Worm (Caenorhabditis elegans) whole organism, L1 larva: ENCODE results near the gene F53E4.2.

ENCODE experiments used
- C04F5.9 ChIP-seq: sonication (generic microtip); optimal IDR thresholded peaks from 2 replicates; lab custom pipeline; 2016; ENCODE audit warnings: missing genetic modification characterization, missing compliant biosample characterization
- C16A3.4 ChIP-seq: fragments of 150-350 bp; optimal IDR thresholded peaks from 2 replicates; lab custom pipeline; 2014; ENCODE audit warnings: missing biosample characterization, missing genetic modification characterization
- F16B12.6 ChIP-seq: fragments of 150-350 bp; optimal IDR thresholded peaks from 2 replicates; lab custom pipeline; 2014; ENCODE audit warnings: missing biosample characterization, missing genetic modification characterization
- aha-1 ChIP-seq: fragments of 150-350 bp; optimal IDR thresholded peaks from 2 replicates; lab custom pipeline; 2014; ENCODE audit warnings: missing biosample characterization, missing genetic modification characterization
- alr-1 ChIP-seq: fragments of 200-800 bp; sonication (Bioruptor generic); optimal IDR thresholded peaks from 2 replicates; lab custom pipeline; 2018; ENCODE audit warnings: borderline replicate concordance, mild to moderate bottlenecking, missing genetic modification characterization, missing compliant biosample characterization
- aly-2 ChIP-seq: fragments of 150-350 bp; optimal IDR thresholded peaks from 2 replicates; lab custom pipeline; 2014; ENCODE audit warnings: missing biosample characterization, missing genetic modification characterization
- blmp-1 ChIP-seq: fragments of 150-350 bp; optimal IDR thresholded peaks from 2 replicates; lab custom pipeline; 2014; ENCODE audit warnings: missing biosample characterization, missing genetic modification characterization
- ceh-8 ChIP-seq: fragments of 200-800 bp; sonication (Bioruptor generic); optimal IDR thresholded peaks from 2 replicates; lab custom pipeline; 2018; ENCODE audit warnings: mild to moderate bottlenecking, missing genetic modification characterization, moderate library complexity, missing compliant biosample characterization
- ceh-82 ChIP-seq, 3 experiments: fragments of 150-350 bp in 1 of 3; sonication (generic microtip) in 2 of 3; optimal IDR thresholded peaks; 2 replicates each; lab custom pipeline; 2014 to 2017; ENCODE audit warnings: missing biosample characterization in 3 of 3, missing genetic modification characterization in 3 of 3
- ceh-88 ChIP-seq: fragments of 200-800 bp; sonication (Bioruptor generic); IDR thresholded peaks from 2 replicates; pipeline ENCODE4 v1.3.6; 2022; ENCODE audit warnings: missing genetic modification characterization, missing compliant biosample characterization
- ceh-90 ChIP-seq: sonication (generic microtip); optimal IDR thresholded peaks from 2 replicates; lab custom pipeline; 2016; ENCODE audit warnings: missing genetic modification characterization, missing compliant biosample characterization
- dpl-1 ChIP-seq, 3 experiments: fragments of 150-350 bp in 2 of 3; sonication (generic microtip) in 1 of 3; optimal IDR thresholded peaks; 2 replicates each; lab custom pipeline; 2014 to 2017; ENCODE audit warnings: missing biosample characterization in 3 of 3, missing genetic modification characterization in 3 of 3, missing genetic modification reagents in 3 of 3
- efl-1 ChIP-seq, 4 experiments: fragments of 150-350 bp; optimal IDR thresholded peaks in 3 of 4; peaks in 1 of 4; 1 replicate in 1 of 4; 2 replicates in 3 of 4; lab custom pipeline; 2014; ENCODE audit warnings: missing biosample characterization in 2 of 4, missing genetic modification characterization in 2 of 4, missing genetic modification reagents in 2 of 4
- egl-13 ChIP-seq: sonication (generic microtip); optimal IDR thresholded peaks from 2 replicates; lab custom pipeline; 2016; ENCODE audit warnings: missing genotype, missing genetic modification reagents, missing genetic modification characterization, missing compliant biosample characterization
- egl-27 ChIP-seq, 2 experiments: fragments of 150-350 bp in 1 of 2; sonication (generic microtip); optimal IDR thresholded peaks; 3 replicates each; lab custom pipeline; 2017 to 2018; ENCODE audit warnings: missing biosample characterization in 2 of 2, missing genetic modification characterization in 2 of 2, missing genetic modification reagents in 2 of 2
- elt-2 ChIP-seq: sonication (generic microtip); optimal IDR thresholded peaks from 2 replicates; lab custom pipeline; 2016; ENCODE audit warnings: missing genetic modification characterization, mild to moderate bottlenecking, inconsistent platforms, missing compliant biosample characterization, missing genetic modification reagents
- ets-5 ChIP-seq: fragments of 200-800 bp; sonication (Bioruptor generic); IDR thresholded peaks from 2 replicates; pipeline ENCODE4 v1.3.6; 2022; ENCODE audit warnings: missing genetic modification characterization, missing compliant biosample characterization
- fkh-8 ChIP-seq: sonication (generic microtip); optimal IDR thresholded peaks from 2 replicates; lab custom pipeline; 2016; ENCODE audit warnings: mild to moderate bottlenecking, missing genetic modification characterization, missing compliant biosample characterization
- fos-1 ChIP-seq: fragments of 150-350 bp; optimal IDR thresholded peaks from 2 replicates; lab custom pipeline; 2014; ENCODE audit warnings: missing biosample characterization, missing genetic modification characterization
- hlh-17 ChIP-seq: fragments of 200-800 bp; sonication (Bioruptor generic); optimal IDR thresholded peaks from 2 replicates; lab custom pipeline; 2018; ENCODE audit warnings: missing genetic modification characterization, mild to moderate bottlenecking, missing compliant biosample characterization, moderate library complexity, borderline replicate concordance
- lin-14 ChIP-seq: fragments of 200-800 bp; sonication (Bioruptor generic); optimal IDR thresholded peaks from 2 replicates; lab custom pipeline; 2018; ENCODE audit warnings: mild to moderate bottlenecking, missing genetic modification characterization, moderate library complexity, missing compliant biosample characterization
- lin-15B ChIP-seq: fragments of 150-350 bp; sonication (generic microtip); optimal IDR thresholded peaks from 3 replicates; lab custom pipeline; 2014; ENCODE audit warnings: missing biosample characterization, missing genetic modification characterization
- lin-35 ChIP-seq, 2 experiments: fragments of 150-350 bp; optimal IDR thresholded peaks; 2 replicates each; lab custom pipeline; 2014; ENCODE audit warnings: missing biosample characterization in 2 of 2, missing genetic modification characterization in 2 of 2, missing genetic modification reagents in 2 of 2
- mab-9 ChIP-seq: fragments of 200-800 bp; sonication (Bioruptor generic); IDR thresholded peaks from 2 replicates; pipeline ENCODE4 v1.3.6; 2022; ENCODE audit warnings: missing genetic modification reagents, missing genetic modification characterization, missing compliant biosample characterization
- mdl-1 ChIP-seq, 2 experiments: fragments of 150-350 bp; optimal IDR thresholded peaks; 2 replicates each; lab custom pipeline; 2014 to 2017; ENCODE audit warnings: missing biosample characterization in 2 of 2, missing genetic modification characterization in 2 of 2, inconsistent platforms in 1 of 2
- nhr-12 ChIP-seq: sonication (generic microtip); optimal IDR thresholded peaks from 2 replicates; lab custom pipeline; 2017; ENCODE audit warnings: missing biosample characterization, missing genetic modification characterization
- nhr-20 ChIP-seq: sonication (generic microtip); optimal IDR thresholded peaks from 2 replicates; lab custom pipeline; 2016; ENCODE audit warnings: mild to moderate bottlenecking, missing genetic modification characterization, missing compliant biosample characterization
- nhr-237 ChIP-seq: fragments of 150-350 bp; optimal IDR thresholded peaks from 2 replicates; lab custom pipeline; 2014; ENCODE audit warnings: missing biosample characterization, missing genetic modification characterization
- nhr-90 ChIP-seq: sonication (generic microtip); optimal IDR thresholded peaks from 2 replicates; lab custom pipeline; 2016; ENCODE audit warnings: mild to moderate bottlenecking, missing genetic modification characterization, missing compliant biosample characterization; ENCODE audit not compliant: poor library complexity
- pag-3 ChIP-seq: sonication (generic microtip); optimal IDR thresholded peaks from 2 replicates; lab custom pipeline; 2017; ENCODE audit warnings: missing genetic modification characterization, mild to moderate bottlenecking, missing compliant biosample characterization, antibody characterized with exemption, borderline replicate concordance; ENCODE audit not compliant: insufficient read depth
- pax-3 ChIP-seq: fragments of 200-800 bp; sonication (Bioruptor generic); optimal IDR thresholded peaks from 2 replicates; lab custom pipeline; 2018; ENCODE audit warnings: mild to moderate bottlenecking, missing genetic modification characterization, moderate library complexity, missing compliant biosample characterization
- pqm-1 ChIP-seq: sonication (generic microtip); optimal IDR thresholded peaks from 3 replicates; lab custom pipeline; 2017; ENCODE audit warnings: missing biosample characterization, missing genetic modification characterization
- snpc-4 ChIP-seq: fragments of 150-350 bp; optimal IDR thresholded peaks from 2 replicates; lab custom pipeline; 2014; ENCODE audit warnings: missing biosample characterization, missing genetic modification characterization
- snu-23 ChIP-seq: sonication (generic microtip); optimal IDR thresholded peaks from 2 replicates; lab custom pipeline; 2016; ENCODE audit warnings: missing genetic modification characterization, missing compliant biosample characterization
- sox-4 ChIP-seq: sonication (generic microtip); optimal IDR thresholded peaks from 2 replicates; lab custom pipeline; 2016; ENCODE audit warnings: missing genetic modification characterization, missing compliant biosample characterization
- sptf-1 ChIP-seq: fragments of 150-350 bp; optimal IDR thresholded peaks from 2 replicates; lab custom pipeline; 2014; ENCODE audit warnings: missing biosample characterization, missing genetic modification characterization
- sup-37 ChIP-seq: fragments of 200-800 bp; sonication (Bioruptor generic); optimal IDR thresholded peaks from 2 replicates; lab custom pipeline; 2018; ENCODE audit warnings: mild to moderate bottlenecking, missing genetic modification characterization, missing compliant biosample characterization
- swsn-7 ChIP-seq: sonication (generic microtip); optimal IDR thresholded peaks from 2 replicates; lab custom pipeline; 2016; ENCODE audit warnings: missing genetic modification characterization, missing compliant biosample characterization
- tbx-2 ChIP-seq: sonication (generic microtip); optimal IDR thresholded peaks from 2 replicates; lab custom pipeline; 2016; ENCODE audit warnings: missing genetic modification characterization, missing compliant biosample characterization
- unc-62 ChIP-seq: fragments of 150-350 bp; optimal IDR thresholded peaks from 2 replicates; lab custom pipeline; 2014; ENCODE audit warnings: missing biosample characterization, missing genetic modification reagents, missing genetic modification characterization
- unc-86 ChIP-seq: sonication (generic microtip); optimal IDR thresholded peaks from 2 replicates; lab custom pipeline; 2016; ENCODE audit warnings: missing genetic modification characterization, missing compliant biosample characterization
- unc-98 ChIP-seq: fragments of 200-800 bp; sonication (Bioruptor generic); IDR thresholded peaks from 2 replicates; pipeline ENCODE4 v1.3.6; 2022; ENCODE audit warnings: missing genetic modification characterization, missing compliant biosample characterization
- xbp-1 ChIP-seq: sonication (generic microtip); optimal IDR thresholded peaks from 2 replicates; lab custom pipeline; 2016; ENCODE audit warnings: missing genetic modification characterization, missing compliant biosample characterization
- zip-4 ChIP-seq: fragments of 200-800 bp; sonication (Bioruptor generic); optimal IDR thresholded peaks from 2 replicates; lab custom pipeline; 2018; ENCODE audit warnings: mild to moderate bottlenecking, missing genetic modification characterization, moderate library complexity, missing compliant biosample characterization
- ztf-11 ChIP-seq, 2 experiments: sonication (generic microtip); optimal IDR thresholded peaks; 2 replicates each; lab custom pipeline; 2016 to 2017; ENCODE audit warnings: missing genetic modification characterization in 2 of 2, missing biosample characterization in 1 of 2, missing compliant biosample characterization in 1 of 2
- ztf-4 ChIP-seq: fragments of 150-350 bp; optimal IDR thresholded peaks from 2 replicates; lab custom pipeline; 2014; ENCODE audit warnings: missing biosample characterization, missing genetic modification characterization

F53E4.2 gene

DNA sequence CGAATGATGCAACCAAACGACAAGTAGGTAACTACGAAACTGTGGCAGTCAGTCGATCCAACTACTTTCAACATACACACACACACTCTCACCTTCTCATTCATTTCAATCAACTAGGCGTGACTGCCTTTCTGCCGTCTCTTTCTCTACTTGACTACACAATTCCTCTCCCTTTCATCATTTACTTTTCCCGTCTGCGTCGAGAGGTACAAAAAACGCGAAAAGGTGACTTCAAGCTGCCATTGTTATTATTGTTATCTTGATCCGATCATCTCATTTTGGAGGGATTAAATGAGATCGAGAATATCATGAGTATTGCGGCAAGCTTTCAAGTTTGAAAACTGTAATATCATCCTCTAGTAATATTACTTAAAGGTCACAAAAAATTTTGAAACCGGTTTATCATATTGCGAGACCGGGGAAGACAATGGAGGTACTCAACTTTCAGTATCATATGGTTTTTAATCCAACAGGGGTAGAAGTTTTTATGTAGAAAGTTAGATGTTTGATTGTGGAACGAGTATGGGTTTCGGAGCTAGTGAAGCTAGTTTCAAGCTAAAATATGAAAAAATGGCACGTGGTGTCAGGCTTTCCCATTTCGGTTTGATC lies 9.9 kb downstream of the F53E4.2 start (continued):
- peak; percentile 7 to 58 for TF ChIP-seq lin-35 (GFP tag; optimal IDR thresholded peaks at IDR 0.05; lab: Kevin White, UChicago)
- peak; percentile 81 for TF ChIP-seq nhr-20 (tag; lab: Kevin White, UChicago)
- TF ChIP-seq lin-14 (GFP tag; lab: Kevin White, UChicago) = peak; percentile 83
- no peak for TF ChIP-seq sup-37 (GFP tag; lab: Kevin White, UChicago)
- no peak for TF ChIP-seq lin-15B (tag; lab: Kevin White, UChicago)
- no peak for TF ChIP-seq fkh-8 (tag; lab: Kevin White, UChicago)
- no peak for TF ChIP-seq snpc-4
- no peak for TF ChIP-seq F16B12.6 (tag; lab: Kevin White, UChicago)
- TF ChIP-seq nhr-237 (tag; lab: Kevin White, UChicago) = no peak
- peak; percentile 62 for TF ChIP-seq snu-23
- no peak for TF ChIP-seq fos-1 (tag; lab: Kevin White, UChicago)
- no peak for TF ChIP-seq egl-13 (tag; lab: Kevin White, UChicago)
- no peak for TF ChIP-seq ceh-90 (tag; lab: Kevin White, UChicago)
- no peak for TF ChIP-seq unc-86
- no peak for TF ChIP-seq unc-62
- TF ChIP-seq mab-9 (GFP tag; lab: Robert Waterston, UW) = no peak
- no peak for TF ChIP-seq nhr-12
- no peak for TF ChIP-seq ceh-8 (GFP tag; lab: Kevin White, UChicago)
- no peak for TF ChIP-seq xbp-1 (tag; lab: Kevin White, UChicago)
- peak; percentile 47 for TF ChIP-seq C16A3.4
- no peak for TF ChIP-seq ztf-4
- TF ChIP-seq sptf-1 (tag; lab: Kevin White, UChicago) = no peak
- no peak for TF ChIP-seq alr-1 (tag; lab: Kevin White, UChicago)
- TF ChIP-seq C04F5.9 (tag; lab: Kevin White, UChicago) = no peak
- peak; percentile 76 for TF ChIP-seq pag-3
- TF ChIP-seq aha-1 (tag; lab: Kevin White, UChicago) = no peak
- TF ChIP-seq aly-2 (tag; lab: Kevin White, UChicago) = no peak
- no peak for TF ChIP-seq sox-4 (tag; lab: Kevin White, UChicago)
- no peak for TF ChIP-seq ets-5 (GFP tag; lab: Robert Waterston, UW)
- no peak for TF ChIP-seq ceh-88
- TF ChIP-seq unc-98 (GFP tag; lab: Robert Waterston, UW) = no peak
- TF ChIP-seq pax-3 (tag; lab: Kevin White, UChicago) = no peak
- no peak for TF ChIP-seq hlh-17 (GFP tag; lab: Kevin White, UChicago)
- TF ChIP-seq efl-1 (optimal IDR thresholded peaks at IDR 0.05; lab: Kevin White, UChicago) = peak; percentile 29 to 37
- TF ChIP-seq efl-1 (GFP tag; optimal IDR thresholded peaks at IDR 0.05 in 1 of 2; lab: Kevin White, UChicago) = peak; percentile 11 to 84
- TF ChIP-seq swsn-7 (tag; lab: Kevin White, UChicago) = peak; percentile 16
- TF ChIP-seq zip-4 (GFP tag; lab: Kevin White, UChicago) = no peak
- peak; percentile 20 for TF ChIP-seq tbx-2 (tag; lab: Kevin White, UChicago)
- TF ChIP-seq ceh-82 (tag; optimal IDR thresholded peaks at IDR 0.05; lab: Kevin White, UChicago) = peak in 1 of 3 experiments; percentile 24
- peak; percentile 2 to 23 (median 5) for TF ChIP-seq dpl-1 (GFP tag; optimal IDR thresholded peaks at IDR 0.05; lab: Kevin White, UChicago)
- no peak for TF ChIP-seq ztf-11 (tag; optimal IDR thresholded peaks at IDR 0.05; lab: Kevin White, UChicago)

DNA sequence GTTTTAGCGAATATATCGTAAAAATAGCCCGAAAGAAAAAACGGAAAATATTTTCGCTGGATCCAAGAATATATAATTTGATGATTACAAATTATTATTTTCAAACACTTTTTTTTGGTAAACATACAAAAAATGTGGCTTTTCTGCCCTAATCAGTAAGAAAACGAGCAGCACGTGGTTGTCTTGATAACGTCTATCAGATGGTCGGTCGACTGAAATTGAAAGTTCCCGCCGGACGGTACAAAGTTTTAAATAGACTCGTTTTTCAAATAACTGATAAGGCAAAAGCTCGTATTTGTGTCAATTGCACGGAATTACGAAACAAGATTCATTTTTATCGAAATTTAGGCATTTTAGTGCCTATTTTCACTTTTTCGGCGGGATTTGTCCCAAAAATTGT lies 12.5 kb downstream of the F53E4.2 start:
- TF ChIP-seq nhr-90 (tag; lab: Kevin White, UChicago) = peak; percentile 63
- TF ChIP-seq pqm-1 (tag; lab: Kevin White, UChicago) = peak; percentile 13
- TF ChIP-seq lin-35 (GFP tag; optimal IDR thresholded peaks at IDR 0.05; lab: Kevin White, UChicago) = peak in 1 of 2 experiments; percentile 58
- no peak for TF ChIP-seq pag-3
- TF ChIP-seq blmp-1 (tag; lab: Kevin White, UChicago) = peak; percentile 46
- TF ChIP-seq lin-14 (GFP tag; lab: Kevin White, UChicago) = no peak
- TF ChIP-seq nhr-20 (tag; lab: Kevin White, UChicago) = peak; percentile 62
- TF ChIP-seq egl-27 (tag; optimal IDR thresholded peaks at IDR 0.05; lab: Kevin White, UChicago) = no peak
- TF ChIP-seq mdl-1 (tag; optimal IDR thresholded peaks at IDR 0.05; lab: Kevin White, UChicago) = peak in 1 of 2 experiments; percentile 61
- TF ChIP-seq elt-2 (tag; lab: Kevin White, UChicago) = peak; percentile 98
